Worm (Caenorhabditis elegans) whole organism, L3 larva: ENCODE data around the gene R08C7.8.
A peak's percentile ranks its signal among the peaks of the same experiment; 100 is the strongest.

ENCODE experiments used
- ceh-82 ChIP-seq: fragments of 150-350 bp; optimal IDR thresholded peaks from 2 replicates; lab custom pipeline; 2014; ENCODE audit warnings: missing biosample characterization, missing genetic modification characterization
- elt-2 ChIP-seq: sonication (generic microtip); optimal IDR thresholded peaks from 2 replicates; lab custom pipeline; 2016; ENCODE audit warnings: missing genetic modification reagents, mild to moderate bottlenecking, missing genetic modification characterization, missing compliant biosample characterization
- mdl-1 ChIP-seq: fragments of 150-350 bp; optimal IDR thresholded peaks from 2 replicates; lab custom pipeline; 2014; ENCODE audit warnings: missing biosample characterization, missing genetic modification characterization
- unc-62 ChIP-seq: fragments of 150-350 bp; sonication (generic microtip); optimal IDR thresholded peaks from 4 replicates; lab custom pipeline; 2014; ENCODE audit warnings: missing biosample characterization, missing genetic modification reagents, missing genetic modification characterization
- zag-1 ChIP-seq: fragments of 150-350 bp; optimal IDR thresholded peaks from 2 replicates; lab custom pipeline; 2014; ENCODE audit warnings: missing biosample characterization, missing genetic modification characterization

ce11 chrIV:4390438-4390894, 43.9 kb downstream of the R08C7.8 start, which contains the start of the genes rpl-7A and set-21:
- TF ChIP-seq ceh-82 (tag; lab: Kevin White, UChicago) (peak; percentile 77), zag-1 (peak; percentile 24), mdl-1 (tag; lab: Kevin White, UChicago) (no peak), unc-62 (peak; percentile 36), elt-2 (peak; percentile 86)
